Fruit fly (Drosophila melanogaster): ENCODE measurements around the gene lute.

The lute gene

DNA sequence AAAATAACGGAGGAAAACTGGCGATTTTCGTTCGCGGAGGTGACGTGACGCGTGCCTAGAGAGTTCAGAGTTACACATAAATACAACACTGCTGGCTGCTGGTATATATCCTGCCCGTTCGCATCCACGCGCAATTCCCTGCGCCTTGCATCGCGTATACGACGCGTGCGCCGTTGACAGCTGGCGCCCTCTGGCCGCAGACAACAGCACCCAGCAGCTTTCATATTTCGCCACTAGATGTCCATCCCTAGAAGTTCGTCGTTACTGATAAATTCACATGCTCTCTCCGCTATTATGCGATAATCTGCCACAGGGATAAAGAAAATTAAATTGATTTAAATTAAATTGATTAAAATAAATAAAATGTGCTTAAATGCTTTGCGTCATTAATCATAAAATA is 22.7 kb downstream of the lute start, which contains the start of gene Sur-8:
Sur-8 (minus strand) TSS at position 82 of the 400 bp plus-strand sequence.
- TF ChIP-seq CG8478 (optimal IDR thresholded peaks at IDR 0.05) (no peak), CTCF (optimal IDR thresholded peaks at IDR 0.05) (peak; percentile 90 to 92)

DNA sequence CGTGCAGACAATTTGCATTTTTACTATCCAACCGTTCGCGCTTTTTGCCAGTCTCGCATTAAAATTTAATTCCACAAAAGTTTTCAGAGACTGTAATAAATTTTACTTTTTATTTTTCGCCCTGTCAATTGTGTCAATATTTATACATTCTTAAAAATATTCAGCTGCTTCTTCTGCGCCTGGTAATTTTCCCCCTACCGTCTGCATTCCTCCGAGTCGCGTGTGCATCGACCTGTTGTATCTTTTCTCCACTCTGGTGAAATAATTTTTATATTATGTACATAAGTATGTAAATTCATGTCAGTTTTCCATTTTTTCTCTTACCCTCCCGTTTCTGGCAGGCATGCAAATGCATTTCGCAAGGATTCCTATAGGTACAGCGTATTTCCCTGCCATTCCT is 23.4 kb downstream of the lute start, which contains the start of gene CG34279:
CG34279 (minus strand) TSS at position 101 of the 400 bp plus-strand sequence.
- no peak for TF ChIP-seq CTCF (optimal IDR thresholded peaks at IDR 0.05)
- TF ChIP-seq CG8478 (optimal IDR thresholded peaks at IDR 0.05), result no peak

DNA sequence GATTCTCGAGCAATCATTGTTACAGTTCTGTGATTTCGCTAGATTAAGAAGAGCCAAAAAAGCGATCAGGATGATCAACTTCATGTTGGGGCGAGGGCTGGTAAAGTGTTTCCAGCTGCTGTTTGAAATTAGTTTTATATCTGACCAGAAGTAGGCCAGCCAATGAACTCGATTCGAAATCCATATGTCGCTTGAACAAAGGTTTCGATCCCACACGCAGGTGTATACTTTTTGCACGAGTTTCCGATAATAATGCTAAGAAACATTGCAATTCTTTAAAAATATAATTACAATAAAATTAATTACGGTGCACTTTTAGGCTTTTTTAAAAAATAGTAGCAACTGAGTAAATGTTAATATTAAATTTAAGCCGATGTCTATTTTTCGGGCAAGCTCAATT is 23.9 kb downstream of the lute start, which contains the start of gene CG34280:
CG34280 (minus strand) TSS at position 101 of the 400 bp plus-strand sequence.
- TF ChIP-seq CTCF (optimal IDR thresholded peaks at IDR 0.05), result no peak
- no peak for TF ChIP-seq CG8478 (optimal IDR thresholded peaks at IDR 0.05)

DNA sequence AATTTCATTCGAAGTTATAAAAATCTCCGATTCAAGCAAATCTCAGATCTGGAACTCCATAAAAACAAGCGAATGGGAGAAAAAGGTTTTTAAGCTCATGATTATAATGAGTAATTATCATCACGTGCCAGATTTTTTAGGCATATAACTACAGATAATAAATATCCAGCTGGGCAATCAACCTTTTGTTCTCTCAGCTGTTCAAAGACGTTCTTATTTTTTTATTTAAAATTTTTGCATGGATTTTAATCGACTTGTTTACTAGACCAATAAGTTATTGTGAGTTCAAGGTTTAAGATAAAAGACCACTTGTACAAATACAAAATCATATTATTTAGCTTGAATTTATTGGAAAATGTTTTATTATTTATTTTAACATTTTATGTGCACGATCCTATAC is 24.4 kb downstream of the lute start:
- TF ChIP-seq CG8478 (optimal IDR thresholded peaks at IDR 0.05) (no peak), CTCF (optimal IDR thresholded peaks at IDR 0.05) (no peak)

DNA sequence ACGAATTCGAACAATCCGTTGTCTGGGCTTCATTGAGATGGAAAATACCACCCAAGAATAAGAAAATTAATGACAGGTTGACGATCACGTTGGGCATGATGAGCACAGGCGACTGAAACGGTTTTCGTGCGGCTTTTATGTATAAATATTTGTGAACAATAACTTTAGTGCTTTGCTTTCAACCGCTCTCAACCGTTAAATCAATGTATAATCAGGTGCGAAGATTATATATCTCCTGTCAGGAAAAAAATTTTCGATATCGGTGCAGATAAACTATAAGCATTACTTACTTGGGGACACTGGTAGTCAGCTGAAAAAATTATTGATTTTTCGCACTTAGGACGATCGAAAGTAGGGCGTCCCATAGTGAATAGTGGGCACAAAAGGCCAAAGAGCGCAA is 25.3 kb downstream of the lute start, which contains the start of gene CG42823:
CG42823 (minus strand) TSS at position 101 of the 400 bp plus-strand sequence.
- TF ChIP-seq CG8478 (optimal IDR thresholded peaks at IDR 0.05) (no peak), CTCF (optimal IDR thresholded peaks at IDR 0.05) (no peak)

DNA sequence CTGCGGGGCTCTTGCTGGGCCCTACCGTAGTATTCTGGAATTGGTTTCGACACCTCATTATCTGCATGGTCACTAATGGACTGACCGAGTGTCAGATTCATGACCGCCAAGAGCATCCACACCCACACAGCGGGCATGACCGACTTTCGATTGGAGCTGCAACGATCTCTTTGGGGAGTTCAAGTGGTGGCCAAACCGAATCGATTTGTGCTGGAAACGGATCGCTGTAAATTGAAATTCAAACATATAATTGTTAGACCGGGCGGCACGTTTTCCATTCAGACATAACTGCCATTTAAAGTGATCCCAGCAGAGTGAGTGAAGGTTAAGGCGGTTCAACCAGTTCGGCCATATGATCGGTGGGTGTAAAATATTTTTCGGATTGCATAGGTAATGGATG is 26.7 kb downstream of the lute start, which contains the start of the genes CG42824 and CG42798:
CG42824 (minus strand) TSS at position 101 of the 400 bp plus-strand sequence.
CG42798 (plus strand) TSS at position 268 of the 400 bp plus-strand sequence.
- TF ChIP-seq CG8478 (optimal IDR thresholded peaks at IDR 0.05) (no peak), CTCF (optimal IDR thresholded peaks at IDR 0.05) (no peak)

DNA sequence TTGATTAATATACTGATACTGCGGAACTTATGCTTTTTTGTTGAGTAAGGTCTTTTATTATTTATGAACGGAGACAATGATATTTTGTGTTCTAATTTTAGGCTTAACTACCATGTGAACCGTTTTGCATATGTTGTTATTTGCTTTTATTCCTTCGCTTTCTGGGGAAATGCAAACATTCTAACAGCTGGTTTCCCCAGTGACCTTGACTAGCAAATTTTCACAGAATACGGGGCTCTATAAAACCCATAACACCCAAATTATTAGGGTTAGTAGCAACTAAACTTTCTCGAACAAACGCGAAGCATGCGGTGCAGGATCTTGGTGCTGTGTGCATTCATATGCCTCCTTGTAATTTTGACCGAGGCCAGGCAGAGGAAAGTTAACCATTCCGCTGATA is 27.8 kb downstream of the lute start, which contains the start of gene CG17283:
CG17283 (plus strand) TSS at position 301 of the 400 bp plus-strand sequence.
- TF ChIP-seq CTCF (optimal IDR thresholded peaks at IDR 0.05) (no peak), CG8478 (optimal IDR thresholded peaks at IDR 0.05) (no peak)

DNA sequence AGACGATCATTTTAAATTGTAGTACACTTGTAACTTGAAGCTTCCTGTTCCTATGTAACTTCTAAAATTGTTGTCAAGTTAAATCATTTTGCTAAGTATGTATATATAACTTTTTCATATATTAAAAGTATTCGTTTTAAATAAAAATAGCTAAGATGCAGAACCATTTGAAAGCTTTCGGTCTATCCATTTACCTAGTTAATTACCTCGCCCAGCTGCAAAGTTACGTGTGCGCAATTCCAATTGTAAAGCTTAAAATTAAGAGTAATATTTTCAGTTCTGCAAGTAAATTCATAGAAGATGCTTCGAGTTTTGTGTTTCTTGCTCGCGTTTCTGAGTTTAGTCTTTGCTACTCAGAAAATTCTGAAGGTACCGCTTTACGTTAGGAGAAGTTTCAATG is 29.6 kb downstream of the lute start, which contains the start of gene CG5860:
CG5860 (plus strand) TSS at position 301 of the 400 bp plus-strand sequence.
- TF ChIP-seq CG8478 (optimal IDR thresholded peaks at IDR 0.05), result no peak
- TF ChIP-seq CTCF (optimal IDR thresholded peaks at IDR 0.05), result no peak

DNA sequence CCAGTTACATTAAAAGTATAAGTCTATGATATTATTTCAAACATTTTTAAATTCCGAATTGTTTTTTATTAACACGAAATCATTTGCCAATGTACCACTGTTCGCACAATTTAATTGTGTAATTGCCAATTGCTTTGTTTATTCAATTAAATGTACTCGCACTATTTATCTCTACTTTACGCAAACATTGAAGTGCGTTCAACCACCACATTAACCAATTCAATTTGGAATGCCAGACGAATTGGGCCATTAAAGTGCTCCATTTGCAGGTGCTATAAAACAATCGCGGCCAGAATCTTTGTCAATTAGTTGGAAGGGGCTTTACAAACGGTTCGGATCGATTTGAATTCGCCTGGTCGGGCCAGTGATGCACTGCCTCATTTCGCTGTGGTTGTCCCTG is 31.1 kb downstream of the lute start, which contains the start of gene CG5863:
CG5863 (plus strand) TSS at position 301 of the 400 bp plus-strand sequence.
- TF ChIP-seq CG8478 (optimal IDR thresholded peaks at IDR 0.05), result no peak

DNA sequence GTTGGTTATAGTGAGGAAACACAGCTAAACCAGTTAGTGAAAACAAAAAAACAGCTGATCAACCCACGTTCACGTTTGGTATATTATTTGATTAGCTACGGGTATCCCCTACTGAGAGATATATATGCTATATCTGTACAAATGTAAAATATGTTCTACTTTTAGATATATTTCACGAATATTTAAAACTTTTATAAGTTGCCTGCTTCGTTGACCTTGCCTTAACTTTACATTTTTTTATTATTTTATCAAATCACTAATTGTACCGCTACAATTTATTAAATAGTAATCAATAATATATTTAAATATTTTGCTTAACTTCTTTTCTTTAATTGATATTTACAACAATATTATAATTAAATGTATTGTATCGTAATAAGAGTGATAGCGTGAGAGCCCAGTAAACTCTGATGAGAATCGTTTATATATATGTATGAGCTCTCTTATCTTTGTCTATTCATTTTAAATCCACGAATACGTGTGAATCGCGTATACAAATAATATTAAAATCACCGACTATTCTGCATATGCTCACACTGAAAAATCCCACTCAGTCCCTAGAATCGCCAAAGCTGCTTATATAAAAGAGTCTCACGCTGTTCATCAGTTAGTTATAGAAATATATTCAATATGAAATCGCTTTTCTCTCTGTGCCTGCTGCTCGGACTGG is 32.8 kb downstream of the lute start, which contains the start of gene CG42821:
CG42821 (plus strand) TSS at position 620 of the 670 bp plus-strand sequence.
- TF ChIP-seq CG8478 (optimal IDR thresholded peaks at IDR 0.05) (no peak), CTCF (optimal IDR thresholded peaks at IDR 0.05) (no peak)

DNA sequence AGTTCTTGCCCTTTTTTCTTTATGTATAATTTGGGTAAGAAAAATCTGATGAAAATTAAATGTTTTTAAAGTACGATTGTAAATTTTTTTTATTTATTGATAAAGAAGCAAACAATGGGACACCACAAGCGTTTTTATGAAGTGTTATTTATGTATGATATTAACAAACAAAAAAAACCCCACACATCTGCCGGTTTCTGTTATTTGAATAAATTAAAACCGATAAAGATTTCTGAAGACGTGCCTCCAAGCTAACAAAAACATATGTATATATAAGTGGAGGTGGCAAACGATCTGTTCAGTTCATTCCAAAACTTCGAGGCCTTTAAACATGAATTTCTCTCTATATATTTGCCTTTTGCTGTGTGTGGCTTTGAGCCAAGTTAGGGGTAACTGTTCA is 33.9 kb downstream of the lute start, which contains the start of gene CG42822:
CG42822 (plus strand) TSS at position 301 of the 400 bp plus-strand sequence.
- no peak for TF ChIP-seq CG8478 (optimal IDR thresholded peaks at IDR 0.05)
- TF ChIP-seq CTCF (optimal IDR thresholded peaks at IDR 0.05), result no peak

DNA sequence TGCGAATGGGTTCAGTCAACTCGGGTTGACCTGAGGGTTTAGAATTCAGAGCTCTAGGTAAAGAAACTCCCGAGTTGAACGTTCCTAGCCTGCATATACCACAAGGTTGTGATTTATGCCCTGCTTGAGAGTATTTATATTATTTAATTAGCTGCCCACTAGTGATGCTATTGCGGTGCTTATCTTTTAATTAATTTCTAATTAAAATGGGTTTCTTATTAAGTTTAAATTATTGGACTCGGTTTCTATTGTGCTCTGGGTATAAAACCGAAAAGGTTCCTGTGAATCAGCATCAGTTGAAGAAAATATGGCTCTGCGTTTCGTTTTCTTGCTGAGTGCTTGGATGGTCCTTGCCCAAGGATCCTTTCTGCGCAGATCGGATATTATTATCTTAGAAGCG is 35.7 kb downstream of the lute start, which contains the start of gene CG5866:
CG5866 (plus strand) TSS at position 301 of the 400 bp plus-strand sequence.
- no peak for TF ChIP-seq CG8478 (optimal IDR thresholded peaks at IDR 0.05)
- TF ChIP-seq CTCF (optimal IDR thresholded peaks at IDR 0.05), result no peak

DNA sequence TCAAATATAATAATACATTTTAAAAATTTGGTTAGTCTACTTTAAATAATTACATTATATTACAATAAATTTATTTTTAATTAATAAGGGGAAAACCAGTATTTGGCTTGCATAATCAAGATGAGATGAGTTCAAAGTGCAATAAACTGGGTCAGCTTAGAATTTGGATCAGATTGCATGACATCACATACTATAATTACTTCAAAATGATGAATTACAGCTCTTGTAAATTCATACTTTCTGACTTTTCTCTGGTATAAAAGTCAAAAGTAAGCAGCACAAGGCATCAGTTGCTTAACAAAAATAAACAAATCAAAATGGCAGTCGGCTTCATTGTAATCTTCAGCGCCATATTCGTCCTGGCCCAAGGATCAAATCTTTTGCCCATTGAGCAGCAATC is 37.4 kb downstream of the lute start, which contains the start of gene CG33333:
CG33333 (plus strand) TSS at position 301 of the 400 bp plus-strand sequence.
- no peak for TF ChIP-seq CTCF (optimal IDR thresholded peaks at IDR 0.05)
- TF ChIP-seq CG8478 (optimal IDR thresholded peaks at IDR 0.05), result no peak

DNA sequence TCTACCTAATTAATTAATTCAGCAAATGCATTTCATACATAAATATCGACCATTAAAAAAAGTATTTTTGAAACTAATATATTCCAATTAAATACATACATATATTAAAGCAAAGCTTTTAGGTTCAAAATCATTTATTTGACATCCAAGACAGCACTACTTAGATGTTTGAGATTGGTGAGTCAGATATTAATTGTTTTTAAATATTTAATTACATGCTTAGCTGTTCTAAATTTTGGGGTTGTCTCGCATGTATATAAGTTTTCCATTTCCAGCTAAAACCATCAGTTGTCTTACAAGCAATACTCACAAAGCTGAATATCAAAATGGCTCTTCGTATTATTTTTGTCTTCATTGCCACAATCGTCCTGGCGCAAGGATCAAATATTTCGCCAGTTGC is 38.7 kb downstream of the lute start, which contains the start of gene CG42834:
CG42834 (plus strand) TSS at position 301 of the 400 bp plus-strand sequence.
- TF ChIP-seq CG8478 (optimal IDR thresholded peaks at IDR 0.05) (no peak), CTCF (optimal IDR thresholded peaks at IDR 0.05) (no peak)

DNA sequence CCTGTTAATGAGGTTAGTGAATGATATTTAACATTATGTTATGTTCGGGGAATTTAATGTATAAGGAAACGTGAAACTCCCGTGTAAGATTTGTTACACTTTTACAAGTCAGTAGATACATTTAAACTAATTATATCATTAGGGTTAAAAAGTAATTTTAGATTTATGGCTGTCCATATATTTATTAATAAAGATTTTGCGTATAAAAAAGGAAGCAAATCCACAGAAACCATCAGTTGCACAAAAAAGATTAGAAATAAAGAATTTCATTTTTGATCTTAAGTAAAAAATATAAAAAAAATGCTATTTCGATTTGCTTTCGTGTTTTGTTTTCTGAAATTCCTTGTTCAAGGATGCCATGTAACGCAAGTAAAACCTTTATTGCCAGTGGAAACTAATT is 40.6 kb downstream of the lute start, which contains the start of gene CG42835:
CG42835 (plus strand) TSS at position 301 of the 400 bp plus-strand sequence.
- TF ChIP-seq CTCF (optimal IDR thresholded peaks at IDR 0.05), result no peak
- TF ChIP-seq CG8478 (optimal IDR thresholded peaks at IDR 0.05), result no peak

Data from S2 (cell line).